Worm (Caenorhabditis elegans): ENCODE measurements around the gene srg-45.

The srg-45 gene

ce11 chrV:12303453-12304077, 3.7 kb upstream of the srg-45 start:
- TF ChIP-seq F57A8.1 (GFP tag; optimal IDR thresholded peaks at IDR 0.05): peak; percentile 100
- peak; percentile 100 for TF ChIP-seq F37B4.10 (GFP tag; IDR thresholded peaks at IDR 0.05)
- peak; percentile 96 for TF ChIP-seq Y53G8AR.9 (GFP tag; conservative IDR thresholded peaks at IDR 0.05)
- TF ChIP-seq B0019.2 (GFP tag; conservative IDR thresholded peaks at IDR 0.05): peak; percentile 89
- peak; percentile 50 for TF ChIP-seq xnd-1 (tag; optimal IDR thresholded peaks at IDR 0.05)
- TF ChIP-seq ceh-27 (GFP tag; optimal IDR thresholded peaks at IDR 0.05): peak; percentile 99
- peak; percentile 80 for TF ChIP-seq ceh-91 (GFP tag; IDR thresholded peaks at IDR 0.05)
- TF ChIP-seq nfya-2 (GFP tag; IDR thresholded peaks at IDR 0.05): peak; percentile 97
- peak; percentile 91 for TF ChIP-seq ztf-18 (tag; optimal IDR thresholded peaks at IDR 0.05)
- TF ChIP-seq sdz-38 (tag; optimal IDR thresholded peaks at IDR 0.05): peak; percentile 76
- peak; percentile 58 for TF ChIP-seq F55B11.4 (tag; optimal IDR thresholded peaks at IDR 0.05; ENCODE audit: borderline replicate concordance, insufficient read depth)
- peak; percentile 91 for TF ChIP-seq lin-40 (tag; optimal IDR thresholded peaks at IDR 0.05)
- TF ChIP-seq sptf-2 (GFP tag; optimal IDR thresholded peaks at IDR 0.05): peak; percentile 100
- peak; percentile 99 for TF ChIP-seq F57C9.4 (tag; optimal IDR thresholded peaks at IDR 0.05)
- peak; percentile 96 for TF ChIP-seq mes-4 (tag; optimal IDR thresholded peaks at IDR 0.05)
- TF ChIP-seq ceh-79 (tag; optimal IDR thresholded peaks at IDR 0.05): peak; percentile 100
- TF ChIP-seq B0035.1 (tag; optimal IDR thresholded peaks at IDR 0.05): peak; percentile 96
- peak; percentile 80 for TF ChIP-seq F49E8.2 (tag; optimal IDR thresholded peaks at IDR 0.05; ENCODE audit: insufficient read depth)
- TF ChIP-seq dpl-1 (GFP tag; optimal IDR thresholded peaks at IDR 0.05): peak; percentile 44
- peak; percentile 86 for TF ChIP-seq ceh-100 (GFP tag; IDR thresholded peaks at IDR 0.05)
- peak; percentile 87 for TF ChIP-seq ztf-3 (GFP tag; optimal IDR thresholded peaks at IDR 0.05)
- peak; percentile 95 for TF ChIP-seq ztf-26 (tag; optimal IDR thresholded peaks at IDR 0.05)
- TF ChIP-seq lin-26 (GFP tag; IDR thresholded peaks at IDR 0.05): peak; percentile 99
- TF ChIP-seq mel-28 (tag; optimal IDR thresholded peaks at IDR 0.05; ENCODE audit: borderline replicate concordance): peak; percentile 93
- TF ChIP-seq madf-8 (GFP tag; conservative IDR thresholded peaks at IDR 0.05): peak; percentile 81
- peak; percentile 86 for TF ChIP-seq snpc-1.1 (tag; optimal IDR thresholded peaks at IDR 0.05; ENCODE audit: insufficient read depth)
- peak; percentile 96 for TF ChIP-seq ztf-22 (GFP tag; optimal IDR thresholded peaks at IDR 0.05)
- TF ChIP-seq K11D2.4 (GFP tag; IDR thresholded peaks at IDR 0.05): peak; percentile 93
- peak; percentile 99 for TF ChIP-seq him-1 (tag; optimal IDR thresholded peaks at IDR 0.05)
- peak; percentile 99 for TF ChIP-seq ekl-4 (GFP tag; IDR thresholded peaks at IDR 0.05)
- peak; percentile 100 for TF ChIP-seq fkh-3 (tag; optimal IDR thresholded peaks at IDR 0.05)
- peak; percentile 74 for TF ChIP-seq F33H1.4 (GFP tag; IDR thresholded peaks at IDR 0.05)
- peak; percentile 99 for TF ChIP-seq dox-1 (GFP tag; IDR thresholded peaks at IDR 0.05)
- peak; percentile 97 for TF ChIP-seq atf-7 (tag; optimal IDR thresholded peaks at IDR 0.05)
- TF ChIP-seq D2030.7 (GFP tag; IDR thresholded peaks at IDR 0.05): peak; percentile 90
- TF ChIP-seq tbp1 (GFP tag; optimal IDR thresholded peaks at IDR 0.05): peak; percentile 96
- TF ChIP-seq F22D6.2 (tag; optimal IDR thresholded peaks at IDR 0.05): peak; percentile 90
- TF ChIP-seq nhr-120 (GFP tag; IDR thresholded peaks at IDR 0.05): peak; percentile 100
- TF ChIP-seq ztf-6 (GFP tag; IDR thresholded peaks at IDR 0.05): peak; percentile 95
- peak; percentile 100 for TF ChIP-seq nhr-27 (tag; optimal IDR thresholded peaks at IDR 0.05)
- TF ChIP-seq nhr-90 (tag; optimal IDR thresholded peaks at IDR 0.05): peak; percentile 99
- TF ChIP-seq cebp-2 (GFP tag; IDR thresholded peaks at IDR 0.05): peak; percentile 100
- peak; percentile 99 for TF ChIP-seq tbx-9 (tag; optimal IDR thresholded peaks at IDR 0.05; ENCODE audit: borderline replicate concordance)
- peak; percentile 88 for TF ChIP-seq hsf-1 (GFP tag; IDR thresholded peaks at IDR 0.05)
- TF ChIP-seq mxl-1 (tag; optimal IDR thresholded peaks at IDR 0.05): peak; percentile 99
- peak; percentile 87 for TF ChIP-seq snpc-4 (GFP tag; optimal IDR thresholded peaks at IDR 0.05)
- peak in 3 of 4 experiments; percentile 83 to 87 (median 86) for TF ChIP-seq snpc-4 (tag; optimal IDR thresholded peaks at IDR 0.05)
- TF ChIP-seq F39B2.1 (GFP tag; IDR thresholded peaks at IDR 0.05): peak; percentile 96

Measured in whole organism, young adult.